Worm (Caenorhabditis elegans): Measurements from ENCODE around the gene F08G12.3.

F08G12.3 gene

DNA sequence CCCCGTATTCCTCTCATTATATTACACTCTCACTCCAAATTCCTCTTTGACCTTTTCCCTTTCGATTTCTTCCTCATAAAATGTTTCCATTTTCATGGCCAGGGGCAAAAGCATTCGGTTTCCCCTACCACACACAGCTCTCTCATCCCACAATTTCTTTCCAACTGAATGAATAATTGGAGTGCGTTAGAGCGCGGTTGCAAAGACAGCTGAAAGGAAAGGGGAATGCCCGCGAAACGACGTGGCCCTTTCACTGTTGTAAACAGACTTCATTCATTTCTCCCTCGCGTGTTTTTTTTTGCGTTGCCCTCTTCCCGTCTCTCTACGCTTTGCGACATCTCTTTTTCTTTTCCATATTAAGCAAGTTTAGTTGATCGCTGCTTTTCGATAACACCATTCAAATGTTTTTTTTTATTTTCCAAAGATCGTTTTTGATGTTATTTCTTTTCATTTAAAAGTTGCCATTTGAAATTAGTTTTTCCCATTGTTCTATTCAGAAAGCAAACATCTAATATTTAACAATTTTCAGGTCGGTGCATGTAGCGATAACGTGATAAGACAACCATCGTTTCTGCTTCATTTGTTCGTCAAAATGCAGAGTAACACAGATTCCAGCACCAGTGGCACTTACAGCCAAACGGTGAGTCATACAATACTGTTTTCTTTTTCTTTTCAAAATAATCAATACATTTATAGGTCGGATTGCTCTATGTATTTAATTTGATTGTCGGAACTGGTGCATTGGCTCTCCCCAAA, 37.6 kb upstream of the F08G12.3 start, which contains the start of gene C03A3.2 (continued):
- no peak for TF ChIP-seq fkh-4 (tag; optimal IDR thresholded peaks at IDR 0.05; ENCODE audit: borderline replicate concordance)
- TF ChIP-seq hlh-17 (GFP tag; optimal IDR thresholded peaks at IDR 0.05; ENCODE audit: borderline replicate concordance): no peak
- TF ChIP-seq mab-9 (GFP tag; IDR thresholded peaks at IDR 0.05): 0 out of 2 replicates have a peak, but pooled peaks have one; percentile 36
- TF ChIP-seq ceh-82 (tag; optimal IDR thresholded peaks at IDR 0.05): peak; percentile 10 to 87 (median 64)
- TF ChIP-seq aly-2 (tag; optimal IDR thresholded peaks at IDR 0.05): no peak
- no peak for TF ChIP-seq jun-1 (tag; optimal IDR thresholded peaks at IDR 0.05)
- TF ChIP-seq irx-1 (tag; optimal IDR thresholded peaks at IDR 0.05): peak; percentile 26
- TF ChIP-seq alr-1 (tag; optimal IDR thresholded peaks at IDR 0.05; ENCODE audit: borderline replicate concordance): no peak
- TF ChIP-seq nhr-47 (tag; optimal IDR thresholded peaks at IDR 0.05): peak; percentile 67
- TF ChIP-seq ztf-4 (tag; optimal IDR thresholded peaks at IDR 0.05): peak; percentile 11
- no peak for TF ChIP-seq Y116A8C.19 (tag; optimal IDR thresholded peaks at IDR 0.05; ENCODE audit: borderline replicate concordance)
- no peak for TF ChIP-seq nhr-12 (tag; optimal IDR thresholded peaks at IDR 0.05)
- peak; percentile 71 for TF ChIP-seq nhr-85 (tag)
- TF ChIP-seq nhr-84 (tag; optimal IDR thresholded peaks at IDR 0.05): no peak
- peak; percentile 92 for TF ChIP-seq vab-15 (tag; optimal IDR thresholded peaks at IDR 0.05)
- no peak for TF ChIP-seq tlp-1 (tag; optimal IDR thresholded peaks at IDR 0.05)
- TF ChIP-seq hpl-2 (GFP tag; optimal IDR thresholded peaks at IDR 0.05): no peak
- TF ChIP-seq pqm-1 (tag; optimal IDR thresholded peaks at IDR 0.05): no peak
- TF ChIP-seq mep-1 (tag; optimal IDR thresholded peaks at IDR 0.05): peak; percentile 71
- peak; percentile 65 for TF ChIP-seq C16A3.4 (tag; optimal IDR thresholded peaks at IDR 0.05)
- TF ChIP-seq sptf-1 (tag; optimal IDR thresholded peaks at IDR 0.05): no peak
- TF ChIP-seq ets-5 (GFP tag; IDR thresholded peaks at IDR 0.05): no peak
- TF ChIP-seq C34B4.2 (tag; optimal IDR thresholded peaks at IDR 0.05): no peak
- TF ChIP-seq lin-15B (tag; optimal IDR thresholded peaks at IDR 0.05): peak; percentile 54
- TF ChIP-seq sup-37 (GFP tag; optimal IDR thresholded peaks at IDR 0.05): no peak
- TF ChIP-seq fos-1 (tag; optimal IDR thresholded peaks at IDR 0.05): peak; percentile 67
- TF ChIP-seq xbp-1 (tag; optimal IDR thresholded peaks at IDR 0.05): peak; percentile 59
- TF ChIP-seq nhr-76 (tag; optimal IDR thresholded peaks at IDR 0.05): no peak
- no peak for TF ChIP-seq unc-62 (GFP tag; optimal IDR thresholded peaks at IDR 0.05)
- peak; percentile 10 for TF ChIP-seq ceh-8 (GFP tag; optimal IDR thresholded peaks at IDR 0.05)
- TF ChIP-seq tbx-2 (tag; optimal IDR thresholded peaks at IDR 0.05): peak; percentile 67
- TF ChIP-seq unc-30 (tag; optimal IDR thresholded peaks at IDR 0.05): no peak
- peak; percentile 78 for TF ChIP-seq fkh-8 (tag; optimal IDR thresholded peaks at IDR 0.05)
- TF ChIP-seq efl-1 (optimal IDR thresholded peaks at IDR 0.05): peak; percentile 50 to 72
- TF ChIP-seq efl-1 (GFP tag; optimal IDR thresholded peaks at IDR 0.05 in 1 of 2): peak; percentile 49 to 92
- TF ChIP-seq nhr-28 (tag; optimal IDR thresholded peaks at IDR 0.05): no peak
- no peak for TF ChIP-seq C04F5.9 (tag; optimal IDR thresholded peaks at IDR 0.05)
- no peak for TF ChIP-seq ces-1 (GFP tag; optimal IDR thresholded peaks at IDR 0.05)
- TF ChIP-seq egl-27 (tag; optimal IDR thresholded peaks at IDR 0.05): no peak
- TF ChIP-seq dsc-1 (tag; optimal IDR thresholded peaks at IDR 0.05): peak; percentile 42
- peak; percentile 55 for TF ChIP-seq rnt-1 (tag; optimal IDR thresholded peaks at IDR 0.05)
- TF ChIP-seq lin-14 (GFP tag; optimal IDR thresholded peaks at IDR 0.05): peak; percentile 96
- TF ChIP-seq ceh-63 (GFP tag; optimal IDR thresholded peaks at IDR 0.05): no peak
- TF ChIP-seq ama-1 (optimal IDR thresholded peaks at IDR 0.05): no peak
- TF ChIP-seq elt-2 (tag; optimal IDR thresholded peaks at IDR 0.05): peak; percentile 5
- TF ChIP-seq ceh-88 (GFP tag; IDR thresholded peaks at IDR 0.05): no peak
- peak; percentile 76 for TF ChIP-seq nhr-71 (tag; optimal IDR thresholded peaks at IDR 0.05)
- peak; percentile 74 for TF ChIP-seq snu-23 (GFP tag; optimal IDR thresholded peaks at IDR 0.05)
- no peak for TF ChIP-seq ceh-90 (tag; optimal IDR thresholded peaks at IDR 0.05)
- no peak for TF ChIP-seq hlh-4 (tag; optimal IDR thresholded peaks at IDR 0.05)
- TF ChIP-seq dpl-1 (GFP tag; optimal IDR thresholded peaks at IDR 0.05): peak; percentile 38 to 79 (median 61)
- TF ChIP-seq nhr-90 (tag; optimal IDR thresholded peaks at IDR 0.05; ENCODE audit: poor library complexity): no peak
